Fruit fly (Drosophila melanogaster) whole organism, larva: Measurements from ENCODE around the gene Amnionless.

ENCODE experiments used
- noc ChIP-seq: fragments of 200-800 bp; sonication (Bioruptor generic); optimal IDR thresholded peaks from 3 replicates; lab custom pipeline; 2019; ENCODE audit warnings: missing biosample characterization, mild to moderate bottlenecking, missing genetic modification characterization, moderate library complexity

Amnionless gene

DNA sequence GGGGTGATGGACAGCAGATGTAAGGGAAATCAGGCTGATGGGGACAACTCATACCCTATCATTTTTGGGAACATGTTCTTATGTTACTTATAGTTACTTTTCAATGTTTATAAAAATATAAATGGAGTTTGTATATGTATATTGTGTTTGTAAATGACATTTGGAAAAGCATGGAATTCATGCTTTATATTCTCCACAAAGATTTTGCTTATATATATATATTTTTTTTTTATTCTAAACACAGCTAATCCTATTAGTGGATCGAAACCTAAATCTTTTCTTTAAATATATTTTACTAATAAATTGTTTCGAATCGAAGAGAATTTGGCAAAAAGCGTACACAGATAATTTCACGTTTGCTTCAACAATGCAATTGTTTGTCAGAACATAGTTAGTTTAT is at the start of gene Amnionless:
TSS of gene Amnionless (minus strand) at position 101 of the 400 bp plus-strand sequence.
- TF ChIP-seq noc = no peak

DNA sequence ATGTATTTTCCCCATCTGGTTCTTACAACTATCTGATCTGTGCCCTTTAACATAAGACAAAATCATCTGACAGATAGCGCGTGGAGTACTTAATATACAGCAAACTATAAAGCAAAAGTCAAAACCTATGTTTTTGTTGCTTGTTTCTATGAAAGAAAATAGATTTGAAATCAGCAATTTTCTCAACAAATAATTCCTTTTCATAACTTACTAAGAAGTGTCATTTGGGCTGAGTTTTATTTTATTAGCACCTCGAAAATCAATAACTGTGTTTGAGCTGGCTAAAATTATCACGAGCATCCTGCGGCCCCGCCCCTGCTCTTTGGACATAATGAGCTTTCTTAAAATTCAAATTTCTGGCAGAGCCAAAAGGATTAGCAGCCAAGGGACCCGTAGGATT is 43.3 kb upstream of the Amnionless start, which contains the start of gene CG31921:
TSS of gene CG31921 (minus strand) at position 101 of the 400 bp plus-strand sequence.
- no peak for TF ChIP-seq noc

DNA sequence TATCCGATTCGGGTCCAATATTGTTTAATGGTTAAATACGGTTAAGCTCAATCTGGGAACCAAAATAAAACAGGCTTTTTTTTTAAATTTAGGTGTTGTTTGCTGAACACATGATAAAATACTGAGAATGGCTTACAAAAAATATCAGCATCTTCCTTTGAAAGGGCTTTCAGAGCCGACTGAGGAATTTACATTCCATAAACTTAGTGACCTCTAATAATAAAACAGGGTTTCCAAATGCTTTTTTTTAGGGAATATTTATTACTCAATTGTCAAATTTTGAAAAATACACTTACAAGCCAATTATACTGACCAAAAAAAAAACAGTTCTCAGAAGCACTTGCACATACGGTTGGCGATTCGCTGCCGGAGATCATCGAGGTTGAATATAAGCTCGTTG is 40.7 kb upstream of the Amnionless start, which contains the start of gene CG43755:
TSS of gene CG43755 (minus strand) at position 101 of the 400 bp plus-strand sequence.
- no peak for TF ChIP-seq noc

DNA sequence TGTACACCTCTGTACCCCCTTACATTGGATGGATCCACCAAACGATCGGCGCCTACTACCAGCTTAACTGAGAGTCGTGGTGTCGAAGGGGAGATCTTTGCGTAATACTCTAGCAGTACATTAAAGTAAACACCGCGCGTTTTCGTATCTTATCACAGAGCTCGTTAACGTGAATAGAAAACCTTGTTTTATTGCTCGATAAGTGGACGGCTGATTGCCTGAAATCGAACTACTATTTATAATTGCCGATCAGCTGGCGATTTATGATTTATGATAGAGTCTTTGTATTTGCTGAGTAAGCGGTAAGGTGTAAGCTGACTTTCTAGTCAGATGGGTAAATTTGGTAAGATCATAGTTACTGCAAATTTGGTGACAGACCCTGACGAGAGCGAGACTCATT is 34.0 kb upstream of the Amnionless start:
- TF ChIP-seq noc = peak; percentile 64

DNA sequence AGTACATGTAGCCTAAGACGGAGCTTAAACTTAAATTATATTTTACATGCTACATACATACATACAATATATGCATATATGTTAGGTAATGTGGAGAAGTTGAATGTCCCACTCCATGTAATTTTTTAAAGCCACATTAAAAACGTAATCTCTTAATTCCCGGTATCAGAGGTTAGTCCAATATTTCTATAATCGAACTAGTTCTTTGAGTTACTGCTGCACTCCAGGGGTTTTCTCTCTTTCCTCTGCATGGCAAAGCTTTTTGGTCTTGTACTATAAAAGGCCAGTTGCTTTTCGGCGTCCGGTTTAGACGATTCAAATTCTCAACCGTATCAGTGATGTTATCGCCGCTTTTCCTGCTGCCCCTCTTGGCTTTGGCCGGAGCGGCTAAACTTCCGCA is 32.8 kb upstream of the Amnionless start, which contains the start of gene CG33127:
TSS of gene CG33127 (plus strand) at position 309 of the 400 bp plus-strand sequence.
- TF ChIP-seq noc = no peak

DNA sequence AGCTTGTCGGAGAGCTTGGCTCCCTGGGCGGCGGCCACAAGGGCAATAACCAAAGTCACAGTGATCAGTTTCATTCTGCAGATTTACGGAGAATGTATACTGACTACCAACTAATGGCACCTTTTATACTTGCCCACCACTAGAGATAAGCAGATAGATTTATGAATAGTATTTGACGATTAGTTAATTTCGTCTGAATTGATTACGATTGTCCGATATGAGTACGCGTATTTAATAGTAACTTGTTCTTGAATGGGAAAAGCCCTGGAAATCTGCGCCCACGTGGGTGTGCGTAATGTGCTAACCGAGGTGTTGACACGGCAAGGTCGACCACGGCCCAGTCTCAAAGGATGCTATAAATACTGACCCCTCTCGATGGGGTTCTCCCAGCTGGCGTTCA is 32.2 kb upstream of the Amnionless start, which contains the start of gene CG11911:
TSS of gene CG11911 (minus strand) at position 101 of the 400 bp plus-strand sequence.
- TF ChIP-seq noc = no peak

DNA sequence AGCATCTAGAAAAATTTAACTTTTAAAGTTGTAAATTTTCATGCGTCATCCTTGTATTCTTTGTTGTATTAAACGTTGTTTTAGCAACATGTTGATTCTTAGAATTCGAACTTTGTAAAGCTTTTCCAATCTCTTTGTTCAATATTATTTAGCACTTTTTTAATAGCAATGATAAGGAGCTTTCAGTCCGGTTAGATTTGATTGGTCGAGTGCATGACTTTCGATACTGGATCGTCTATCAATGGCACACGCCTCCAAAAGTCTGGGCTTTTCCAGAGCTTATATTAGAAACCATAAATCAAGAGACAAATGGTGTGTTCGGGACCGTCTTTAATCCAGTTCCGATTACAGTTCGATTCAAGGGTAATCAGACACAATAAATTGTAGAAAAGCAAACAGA is 30.8 kb upstream of the Amnionless start:
- TF ChIP-seq noc = no peak

DNA sequence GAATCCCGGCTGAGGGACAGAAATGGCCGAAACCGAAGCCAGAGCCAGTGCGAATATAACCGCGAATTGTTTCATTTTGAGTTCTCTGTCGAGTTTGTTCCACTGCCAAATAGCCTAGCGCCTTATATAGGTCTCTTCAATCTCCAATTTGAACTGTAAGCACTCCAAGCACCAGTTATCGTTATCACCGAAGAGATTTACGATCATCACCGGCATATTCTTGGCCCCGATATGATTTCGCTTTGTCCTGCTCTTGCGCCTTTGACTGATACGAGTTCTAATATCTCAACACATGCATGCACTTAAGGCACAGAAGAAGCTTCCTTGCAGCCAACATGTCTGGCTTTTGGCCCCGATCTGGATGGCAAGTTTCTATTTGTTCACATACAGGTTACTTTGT is 30.2 kb upstream of the Amnionless start, which contains the start of gene CG11912:
TSS of gene CG11912 (minus strand) at position 101 of the 400 bp plus-strand sequence.
- no peak for TF ChIP-seq noc

DNA sequence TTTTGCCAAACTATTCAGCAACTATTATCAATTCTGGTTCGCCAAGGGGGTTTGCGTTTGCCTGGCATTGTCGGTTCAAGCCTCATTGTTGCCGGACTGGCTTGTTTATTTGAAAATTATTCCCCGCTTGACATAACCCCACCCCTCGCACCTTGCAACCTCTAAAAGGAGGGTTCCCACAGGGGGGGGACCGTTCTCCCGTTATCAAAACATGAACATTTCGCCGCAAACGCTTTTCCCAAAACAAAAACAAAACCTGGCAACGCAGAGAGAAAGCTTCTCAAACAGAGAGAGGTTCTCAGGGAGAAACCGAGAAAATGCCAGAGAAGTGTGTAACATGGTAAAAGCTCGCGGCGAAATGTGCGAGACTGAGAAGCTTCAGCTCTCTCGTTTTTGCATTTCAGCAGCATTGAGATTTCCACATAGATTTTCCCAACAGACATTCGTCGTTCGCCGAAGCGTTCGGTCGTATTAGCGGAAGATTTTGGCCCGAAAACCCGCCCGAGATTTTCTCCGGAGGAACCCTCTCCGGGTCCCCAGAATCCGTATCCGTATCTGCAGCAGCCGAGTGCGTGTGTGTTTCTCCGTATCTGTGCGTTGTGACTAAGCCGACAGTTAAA is 21.0 kb upstream of the Amnionless start:
- no peak for TF ChIP-seq noc

DNA sequence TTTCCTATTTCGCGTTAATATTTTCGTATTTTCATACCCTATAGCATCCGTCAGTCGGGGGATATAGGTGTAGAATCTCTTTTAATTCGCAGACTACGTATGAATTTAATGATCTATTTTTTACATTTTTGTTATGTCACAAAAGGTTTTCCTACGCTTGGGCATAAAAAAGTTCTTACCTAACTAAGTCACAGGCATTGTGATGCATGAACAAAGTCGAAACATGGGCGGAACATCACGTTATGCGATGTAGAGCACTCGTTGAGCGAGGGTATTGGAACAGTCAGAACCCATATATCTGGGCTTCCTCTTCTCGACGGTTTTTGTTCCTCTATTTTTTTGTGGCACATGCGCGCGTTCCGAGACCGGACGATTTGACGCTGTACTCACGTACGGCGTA is 20.2 kb upstream of the Amnionless start:
- peak; percentile 10 for TF ChIP-seq noc

DNA sequence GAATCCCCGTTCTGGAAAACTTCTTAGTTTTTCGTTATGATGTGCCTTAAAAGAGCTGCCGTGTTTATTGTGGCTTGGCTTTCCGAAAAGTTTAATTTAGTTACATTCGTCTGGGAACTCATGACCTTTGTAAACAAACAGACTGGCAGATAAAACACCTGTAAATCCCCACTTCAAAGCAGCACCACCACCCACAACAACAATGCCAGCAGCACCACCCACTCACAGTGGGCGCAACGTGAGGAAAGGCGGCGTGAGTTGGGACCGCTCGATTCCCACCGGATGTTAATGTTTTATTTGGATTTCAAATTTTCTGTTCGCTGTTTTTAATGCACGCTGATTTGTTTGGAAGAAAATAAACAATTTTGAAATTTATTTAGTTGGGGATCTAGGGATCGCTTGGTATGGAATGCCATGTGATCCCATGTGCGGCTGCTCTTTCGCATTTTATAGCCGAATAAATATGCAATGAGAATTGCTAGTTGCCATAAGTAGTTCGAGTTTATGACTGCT is 19.3 kb upstream of the Amnionless start:
- TF ChIP-seq noc = no peak

DNA sequence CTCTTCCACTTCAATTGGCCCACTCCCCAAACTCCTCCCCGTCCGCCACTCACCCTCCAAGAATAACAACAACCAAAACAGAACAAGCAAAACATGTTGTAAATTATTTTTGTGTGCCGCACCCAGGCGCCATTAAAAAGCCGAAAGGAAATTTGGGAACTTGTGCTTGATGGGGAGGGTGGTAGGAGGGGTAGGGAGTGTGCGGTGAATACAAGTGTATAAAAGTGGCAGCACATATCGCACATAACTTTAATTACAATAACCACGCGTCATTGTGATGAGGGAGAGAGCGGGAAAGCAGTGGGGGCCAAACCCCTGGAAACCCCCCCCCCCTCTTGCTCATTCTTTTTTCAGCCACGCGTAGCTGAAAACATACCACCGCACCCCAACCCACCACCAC is 18.2 kb upstream of the Amnionless start:
- no peak for TF ChIP-seq noc

DNA sequence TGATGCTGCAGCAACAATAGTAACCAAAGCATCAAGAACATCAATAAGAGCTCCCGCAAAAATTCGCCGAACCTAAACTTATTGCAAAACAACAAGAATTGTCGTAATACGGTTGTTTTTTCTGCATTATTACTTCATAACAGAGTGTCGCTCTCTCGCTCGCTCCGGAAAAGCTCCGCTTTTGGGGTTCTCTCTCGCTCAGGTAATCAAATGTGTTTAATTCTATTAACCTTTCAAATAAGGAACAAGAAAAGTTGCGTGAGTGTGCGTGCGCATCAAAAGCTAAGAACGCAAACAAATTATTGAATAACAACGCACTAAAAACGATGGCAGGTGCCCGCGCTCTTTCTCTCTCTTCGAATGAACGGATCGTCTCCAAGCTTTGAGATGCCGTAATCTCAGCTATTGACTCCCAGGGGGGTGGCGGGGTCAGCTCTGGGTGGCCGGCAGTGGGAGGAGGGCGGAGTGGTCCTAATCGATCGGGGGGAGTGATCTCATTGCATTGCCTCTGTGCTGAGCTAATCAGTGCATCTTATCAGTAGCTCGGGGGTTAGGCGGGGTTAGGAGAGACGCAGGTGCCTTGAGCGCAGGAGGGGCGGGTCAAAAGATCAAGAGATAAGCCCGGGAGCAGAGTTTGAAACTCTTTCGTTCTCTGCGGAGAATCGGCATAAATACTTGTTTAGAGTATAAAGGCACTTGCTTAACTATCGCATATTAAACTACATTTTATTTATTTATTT is 17.4 kb upstream of the Amnionless start:
- TF ChIP-seq noc = no peak

DNA sequence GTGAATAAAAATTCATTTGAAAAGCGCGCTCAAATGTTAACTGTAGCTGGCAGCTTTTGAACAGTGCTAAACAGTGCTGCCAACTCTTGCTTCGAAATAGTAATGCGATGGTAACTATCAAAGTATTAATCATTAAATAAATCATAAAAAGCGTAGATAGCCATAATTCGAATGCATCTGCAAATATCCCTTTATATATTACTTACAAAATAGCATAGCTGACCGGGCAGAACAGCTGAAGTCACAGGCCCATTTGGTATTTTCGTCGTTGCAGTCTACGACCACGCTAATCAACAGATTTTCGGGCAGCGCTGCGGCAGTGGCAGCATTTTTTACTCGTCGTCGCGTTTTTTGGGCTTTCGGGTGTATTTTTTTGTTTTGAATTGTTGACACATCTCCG is 16.7 kb upstream of the Amnionless start, which contains the start of gene Plc21C:
TSS of gene Plc21C (plus strand) at position 290 of the 400 bp plus-strand sequence.
- TF ChIP-seq noc = peak; percentile 24

DNA sequence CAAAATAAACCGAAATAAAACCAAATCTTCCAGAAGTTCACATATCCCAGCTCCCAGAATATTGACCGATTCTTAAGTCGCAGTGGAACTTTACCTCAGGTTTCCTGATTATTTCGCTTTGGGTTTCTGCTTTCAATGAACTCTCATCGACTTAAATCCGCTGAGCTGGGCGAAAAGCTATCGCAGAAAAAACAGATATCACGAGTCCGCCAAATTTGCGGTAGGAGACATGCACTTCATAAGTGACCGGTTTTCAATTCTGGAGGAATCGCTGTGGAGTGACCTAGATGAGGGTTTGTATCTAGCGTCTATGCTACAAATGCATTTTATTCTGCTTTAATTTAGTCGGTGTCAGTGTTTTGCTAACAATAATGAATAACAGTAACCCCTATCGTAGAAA is 16.3 kb upstream of the Amnionless start:
- TF ChIP-seq noc = no peak

DNA sequence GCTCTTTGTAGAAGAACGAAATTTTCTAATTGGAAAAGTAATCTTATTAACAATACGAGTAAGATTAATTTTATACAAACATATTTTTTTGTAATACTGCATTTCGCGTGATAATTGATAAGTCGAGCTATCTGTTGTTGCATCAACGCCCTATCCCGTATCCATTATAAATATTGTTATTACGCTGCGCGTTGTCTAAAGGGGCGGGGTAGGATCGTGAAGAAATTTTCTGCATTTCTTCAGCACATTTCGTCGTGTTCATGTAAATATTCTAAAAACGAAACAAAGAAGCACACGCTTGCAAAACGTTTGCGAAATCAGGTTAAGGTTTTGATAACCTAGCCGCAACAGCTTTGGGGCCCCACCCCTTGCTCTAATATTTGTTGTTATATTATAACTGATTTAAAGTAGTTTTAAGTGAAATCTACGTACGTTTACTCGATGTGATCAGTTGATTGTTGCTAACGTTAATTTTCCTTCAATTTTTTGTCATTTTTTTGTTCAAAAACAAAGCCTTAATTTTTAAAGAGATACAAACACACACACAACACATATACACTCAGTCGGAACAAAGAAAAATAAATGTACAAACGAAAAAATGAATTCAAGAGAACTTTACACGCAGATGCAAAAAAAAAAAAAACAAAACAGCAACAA is 14.5 kb upstream of the Amnionless start:
- no peak for TF ChIP-seq noc
